Fruit fly (Drosophila melanogaster): ENCODE data around the gene Prosalpha2.

Prosalpha2 gene

DNA sequence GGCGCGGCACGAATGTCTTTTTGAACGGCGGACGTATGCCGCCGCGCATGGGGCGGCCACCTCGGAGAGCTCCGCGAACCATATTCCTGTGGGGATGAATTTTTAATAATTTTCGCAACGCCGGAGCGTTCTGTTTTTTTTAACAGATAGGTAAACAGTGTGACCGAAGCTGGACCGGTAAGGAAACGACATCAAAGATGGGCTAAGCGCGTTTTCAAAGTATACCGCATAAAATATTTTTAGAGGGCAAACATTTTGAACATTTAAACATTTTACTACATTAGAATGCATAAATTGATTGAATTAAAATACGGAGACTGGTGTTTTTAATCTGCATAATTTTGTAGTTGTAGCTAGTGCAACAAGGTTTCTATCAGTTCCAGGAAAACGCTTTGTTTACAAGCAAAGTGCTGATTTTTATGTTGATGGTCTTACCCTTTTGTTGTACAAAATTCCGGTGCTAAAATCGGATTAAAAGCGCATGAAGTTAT is 2.0 kb upstream of the Prosalpha2 start, which contains the start of the genes CG5641 and CG5245 (continued):
- TF ChIP-seq CoRest (tag; optimal IDR thresholded peaks at IDR 0.05) (peak; percentile 12), ranshi (GFP tag; IDR thresholded peaks at IDR 0.05) (no peak), Pdp1 (GFP tag; optimal IDR thresholded peaks at IDR 0.05) (no peak), CG7987 (GFP tag; optimal IDR thresholded peaks at IDR 0.05) (no peak), Sin3A (optimal IDR thresholded peaks at IDR 0.05) (peak; percentile 34), seq (GFP tag; IDR thresholded peaks at IDR 0.05) (no peak), Ada2b (GFP tag; IDR thresholded peaks at IDR 0.05) (no peak), rib (GFP tag; IDR thresholded peaks at IDR 0.05) (no peak), CG11504 (tag; optimal IDR thresholded peaks at IDR 0.05) (no peak), Bteb2 (GFP tag; optimal IDR thresholded peaks at IDR 0.05) (no peak), CG31224 (GFP tag; IDR thresholded peaks at IDR 0.05) (no peak), Lim3 (GFP tag; IDR thresholded peaks at IDR 0.05) (no peak), CG1233 (GFP tag; optimal IDR thresholded peaks at IDR 0.05) (no peak), en (GFP tag; optimal IDR thresholded peaks at IDR 0.05) (no peak), CG6765 (GFP tag; optimal IDR thresholded peaks at IDR 0.05) (no peak), danr (GFP tag; IDR thresholded peaks at IDR 0.05) (no peak), CG31365 (tag; optimal IDR thresholded peaks at IDR 0.05) (no peak), Rx (GFP tag; IDR thresholded peaks at IDR 0.05) (no peak), Usf (GFP tag; optimal IDR thresholded peaks at IDR 0.05) (no peak), CG12236 (GFP tag; optimal IDR thresholded peaks at IDR 0.05) (no peak), Abd-B (GFP tag; optimal IDR thresholded peaks at IDR 0.05) (no peak), D (optimal IDR thresholded peaks at IDR 0.05) (no peak), D (GFP tag; optimal IDR thresholded peaks at IDR 0.05) (no peak), CG9797 (GFP tag; optimal IDR thresholded peaks at IDR 0.05) (peak; percentile 69), CG12391 (tag; optimal IDR thresholded peaks at IDR 0.05) (no peak), CG10321 (GFP tag; IDR thresholded peaks at IDR 0.05) (no peak), crol (GFP tag; IDR thresholded peaks at IDR 0.05) (no peak), shn (GFP tag; optimal IDR thresholded peaks at IDR 0.05) (no peak), CG13624 (GFP tag; optimal IDR thresholded peaks at IDR 0.05) (no peak), BEAF-32 (GFP tag; optimal IDR thresholded peaks at IDR 0.05) (peak; percentile 30), lbe (GFP tag; optimal IDR thresholded peaks at IDR 0.05) (no peak), CG12104 (GFP tag; optimal IDR thresholded peaks at IDR 0.05) (no peak), nerfin-1 (tag; optimal IDR thresholded peaks at IDR 0.05) (peak; percentile 58), psq (GFP tag; optimal IDR thresholded peaks at IDR 0.05) (no peak), Dip3 (GFP tag; optimal IDR thresholded peaks at IDR 0.05) (no peak), Drgx (GFP tag; IDR thresholded peaks at IDR 0.05) (no peak), zfh2 (GFP tag; optimal IDR thresholded peaks at IDR 0.05) (no peak), cas (GFP tag; IDR thresholded peaks at IDR 0.05) (no peak), ase (GFP tag; IDR thresholded peaks at IDR 0.05) (no peak), CG4328 (GFP tag; optimal IDR thresholded peaks at IDR 0.05) (no peak), CG13287 (GFP tag; IDR thresholded peaks at IDR 0.05; ENCODE audit: partially characterized antibody) (peak; percentile 18; the same call in 1 of the 2 replicates), CG12219 (GFP tag; optimal IDR thresholded peaks at IDR 0.05) (no peak), Dp (GFP tag; optimal IDR thresholded peaks at IDR 0.05) (peak; percentile 60), HmgD (GFP tag; optimal IDR thresholded peaks at IDR 0.05) (no peak), CG2875 (GFP tag; optimal IDR thresholded peaks at IDR 0.05) (no peak), CG6254 (GFP tag; optimal IDR thresholded peaks at IDR 0.05) (no peak), CG14965 (GFP tag; optimal IDR thresholded peaks at IDR 0.05; ENCODE audit: borderline replicate concordance) (no peak), Side (GFP tag; optimal IDR thresholded peaks at IDR 0.05) (no peak), Hey (tag; optimal IDR thresholded peaks at IDR 0.05) (no peak), B-H2 (GFP tag; optimal IDR thresholded peaks at IDR 0.05) (no peak), bab2 (GFP tag; optimal IDR thresholded peaks at IDR 0.05) (no peak), hth (optimal IDR thresholded peaks at IDR 0.05) (no peak), hbn (GFP tag; IDR thresholded peaks at IDR 0.05; ENCODE audit: partially characterized antibody) (no peak)

All from whole organism, embryonic.